Fruit fly (Drosophila melanogaster) whole organism, prepupa: ENCODE results near the gene CG11050.

Experiments
- CG11294 ChIP-seq: fragments of 200-800 bp; sonication (Bioruptor generic); IDR thresholded peaks from 2 replicates; pipeline ENCODE4 v1.3.6; 2022; ENCODE audit warnings: missing biosample characterization, missing genetic modification characterization
- CG15336 ChIP-seq: fragments of 200-800 bp; sonication (Bioruptor generic); IDR thresholded peaks from 2 replicates; pipeline ENCODE4 v1.3.6; 2022; ENCODE audit warnings: missing biosample characterization, missing genetic modification characterization
- CG31627 ChIP-seq: fragments of 200-800 bp; sonication (Bioruptor generic); optimal IDR thresholded peaks from 3 replicates; lab custom pipeline; 2016; ENCODE audit warnings: missing biosample characterization, missing genetic modification characterization
- CG32006 ChIP-seq: fragments of 200-800 bp; sonication (Bioruptor generic); optimal IDR thresholded peaks from 3 replicates; lab custom pipeline; 2017; ENCODE audit warnings: missing biosample characterization, mild to moderate bottlenecking, missing genetic modification characterization
- CG34406 ChIP-seq: fragments of 200-800 bp; sonication (Bioruptor generic); optimal IDR thresholded peaks from 3 replicates; lab custom pipeline; 2016; ENCODE audit warnings: missing biosample characterization, missing genetic modification characterization
- CG3919 ChIP-seq: fragments of 200-800 bp; sonication (Bioruptor generic); optimal IDR thresholded peaks from 3 replicates; lab custom pipeline; 2016; ENCODE audit warnings: missing biosample characterization, missing genetic modification characterization
- CG4318 ChIP-seq: fragments of 200-800 bp; sonication (Bioruptor generic); optimal IDR thresholded peaks from 3 replicates; lab custom pipeline; 2017; ENCODE audit warnings: missing biosample characterization, mild to moderate bottlenecking, missing genetic modification characterization
- CG6163 ChIP-seq: fragments of 200-800 bp; sonication (Bioruptor generic); IDR thresholded peaks from 3 replicates; pipeline ENCODE4 v1.3.6; 2022; ENCODE audit warnings: missing biosample characterization, missing genetic modification characterization
- CG6792 ChIP-seq: fragments of 200-800 bp; sonication (Bioruptor generic); optimal IDR thresholded peaks from 3 replicates; lab custom pipeline; 2016; ENCODE audit warnings: missing biosample characterization, missing genetic modification characterization
- Eip78C ChIP-seq: fragments of 200-800 bp; sonication (Bioruptor generic); peaks from one replicate; lab custom pipeline; 2016; ENCODE audit warnings: missing biosample characterization, missing genetic modification characterization
- Ets21C ChIP-seq: fragments of 200-800 bp; sonication (Bioruptor generic); optimal IDR thresholded peaks from 3 replicates; lab custom pipeline; 2016; ENCODE audit warnings: missing biosample characterization, missing genetic modification characterization
- Hr38 ChIP-seq: sonication (Bioruptor generic); optimal IDR thresholded peaks from 2 replicates; lab custom pipeline; 2016; ENCODE audit warnings: missing biosample characterization, missing genetic modification characterization
- Hr39 ChIP-seq: fragments of 200-800 bp; sonication (Bioruptor generic); optimal IDR thresholded peaks from 2 replicates; lab custom pipeline; 2016; ENCODE audit warnings: missing biosample characterization, missing genetic modification characterization
- Smox ChIP-seq: fragments of 200-800 bp; sonication (Bioruptor generic); optimal IDR thresholded peaks from 3 replicates; lab custom pipeline; 2016; ENCODE audit warnings: missing biosample characterization, missing genetic modification characterization
- Sox102F ChIP-seq: fragments of 200-800 bp; sonication (Bioruptor generic); optimal IDR thresholded peaks from 2 replicates; lab custom pipeline; 2016; ENCODE audit warnings: missing biosample characterization, mild to moderate bottlenecking, missing genetic modification characterization
- Sox14 ChIP-seq: fragments of 200-800 bp; sonication (Bioruptor generic); optimal IDR thresholded peaks from 3 replicates; lab custom pipeline; 2016; ENCODE audit warnings: missing biosample characterization, missing genetic modification characterization
- achi ChIP-seq: fragments of 200-800 bp; sonication (Bioruptor generic); optimal IDR thresholded peaks from 3 replicates; lab custom pipeline; 2016; ENCODE audit warnings: missing biosample characterization, missing genetic modification characterization
- cyc ChIP-seq: fragments of 200-800 bp; sonication (Bioruptor generic); optimal IDR thresholded peaks from 3 replicates; lab custom pipeline; 2016; ENCODE audit warnings: missing biosample characterization, missing genetic modification characterization
- esn ChIP-seq: fragments of 200-800 bp; sonication (Bioruptor generic); optimal IDR thresholded peaks from 2 replicates; lab custom pipeline; 2016; ENCODE audit warnings: missing biosample characterization, mild to moderate bottlenecking, missing genetic modification characterization, moderate library complexity
- fd59A ChIP-seq: fragments of 200-800 bp; sonication (Bioruptor generic); optimal IDR thresholded peaks from 2 replicates; lab custom pipeline; 2017; ENCODE audit warnings: missing biosample characterization, mild to moderate bottlenecking, missing genetic modification characterization, missing genetic modification reagents
- net ChIP-seq: fragments of 200-800 bp; sonication (Bioruptor generic); optimal IDR thresholded peaks from 3 replicates; lab custom pipeline; 2016; ENCODE audit warnings: missing biosample characterization, missing genetic modification characterization
- pdm3 ChIP-seq: fragments of 200-800 bp; sonication (Bioruptor generic); optimal IDR thresholded peaks from 3 replicates; lab custom pipeline; 2016; ENCODE audit warnings: missing biosample characterization, missing genetic modification characterization
- spab ChIP-seq: fragments of 200-800 bp; sonication (Bioruptor generic); optimal IDR thresholded peaks from 2 replicates; lab custom pipeline; 2017; ENCODE audit warnings: missing biosample characterization, mild to moderate bottlenecking, missing genetic modification characterization, missing genetic modification reagents
- svp ChIP-seq: fragments of 200-800 bp; sonication (Bioruptor generic); peaks from one replicate; lab custom pipeline; 2016; ENCODE audit warnings: missing biosample characterization, missing genetic modification characterization
- vri ChIP-seq: fragments of 200-800 bp; sonication (Bioruptor generic); optimal IDR thresholded peaks from 3 replicates; lab custom pipeline; 2016; ENCODE audit warnings: missing biosample characterization, mild to moderate bottlenecking, missing genetic modification characterization

Gene CG11050

dm6 chr2L:6649085-6649754, 38.4 kb downstream of the CG11050 start, which contains the start of the genes CG31635 and Tango1 (continued):
- TF ChIP-seq Sox14 (GFP tag; lab: Kevin White, UChicago) (peak; percentile 51), CG6163 (peak; percentile 39; the same call in 1 of the 3 replicates), CG31627 (GFP tag; lab: Kevin White, UChicago) (peak; percentile 48)
- TF ChIP-seq, all 60 proteins: peak for 12

- TF ChIP-seq cyc (GFP tag; lab: Kevin White, UChicago) (no peak), achi (peak; percentile 92)
These were observed 45.5 kb downstream of the CG11050 start, which contains the start of gene CG31633 for dm6 chr2L:6656264-6656676. CG31633 (minus strand) TSS chr2L:6656321.

- TF ChIP-seq CG11294 (no peak), esn (GFP tag; lab: Kevin White, UChicago) (no peak), Sox102F (GFP tag; lab: Kevin White, UChicago) (no peak), net (no peak), svp (GFP tag; lab: Kevin White, UChicago) (peak; percentile 100), CG34406 (GFP tag; lab: Kevin White, UChicago) (no peak), CG3919 (no peak), CG15336 (GFP tag; lab: Robert Waterston, UW) (no peak), CG6792 (GFP tag; lab: Kevin White, UChicago) (no peak), CG32006 (GFP tag; lab: Kevin White, UChicago) (no peak), spab (no peak), Ets21C (GFP tag; lab: Kevin White, UChicago) (no peak), Smox (GFP tag; lab: Kevin White, UChicago) (no peak), pdm3 (GFP tag; lab: Kevin White, UChicago) (no peak), fd59A (GFP tag; lab: Kevin White, UChicago) (no peak), vri (peak; percentile 82), Hr39 (GFP tag; lab: Kevin White, UChicago) (no peak)
These were observed 47.3 kb downstream of the CG11050 start, which contains the start of the genes CG31636 and Ube4A for dm6 chr2L:6657969-6658748. CG31636 (minus strand) TSS chr2L:6658152. Ube4A (plus strand) TSS chr2L:6658517.

dm6 chr2L:6663562-6664051, 52.8 kb downstream of the CG11050 start, which contains the start of the genes CG13771, CG34310 and cup:
CG13771 (minus strand) TSS chr2L:6663612.
CG34310 (plus strand) TSS chr2L:6663664.
cup (plus strand) TSS chr2L:6663664.
- TF ChIP-seq Eip78C, result peak; percentile 54
- no peak for TF ChIP-seq Hr38 (GFP tag; lab: Kevin White, UChicago)
- TF ChIP-seq CG4318 (GFP tag; lab: Kevin White, UChicago), result no peak
